Worm (Caenorhabditis elegans): ENCODE results near the gene nuc-1.

- no peak for TF ChIP-seq lin-35 (GFP tag; optimal IDR thresholded peaks at IDR 0.05)
- no peak for TF ChIP-seq egl-27 (tag; optimal IDR thresholded peaks at IDR 0.05)
- no peak for TF ChIP-seq F16B12.6 (tag; optimal IDR thresholded peaks at IDR 0.05)
- TF ChIP-seq jun-1 (tag; optimal IDR thresholded peaks at IDR 0.05): no peak
- TF ChIP-seq ama-1 (optimal IDR thresholded peaks at IDR 0.05): no peak
- TF ChIP-seq nhr-12 (tag; optimal IDR thresholded peaks at IDR 0.05): no peak
- TF ChIP-seq ztf-4 (tag; optimal IDR thresholded peaks at IDR 0.05): no peak
- TF ChIP-seq nhr-71 (tag; optimal IDR thresholded peaks at IDR 0.05): no peak
Measured at ce11 chrX:9566429-9566828, 26.7 kb downstream of the nuc-1 start, which contains the start of gene F49E2.2.
